Fruit fly (Drosophila melanogaster) whole organism, embryonic: Measurements from ENCODE around the gene CG43813.
A peak's percentile ranks its signal among the peaks of the same experiment; 100 is the strongest.

Experiments
- CG11093 ChIP-seq: fragments of 200-800 bp; sonication (Bioruptor generic); IDR thresholded peaks from 3 replicates; pipeline ENCODE4 v1.3.6; 2022; ENCODE audit warnings: missing biosample characterization, missing genetic modification characterization
- CG11456 ChIP-seq: fragments of 200-800 bp; sonication (Bioruptor generic); IDR thresholded peaks from 3 replicates; pipeline ENCODE4 v1.3.6; 2022; ENCODE audit warnings: missing biosample characterization, missing genetic modification characterization
- CG13424 ChIP-seq: fragments of 200-800 bp; sonication (Bioruptor generic); optimal IDR thresholded peaks from 2 replicates; lab custom pipeline; 2019; ENCODE audit warnings: missing biosample characterization, mild to moderate bottlenecking, missing genetic modification characterization, moderate library complexity
- CG14050 ChIP-seq: fragments of 200-800 bp; sonication (Bioruptor generic); IDR thresholded peaks from 3 replicates; pipeline ENCODE4 v1.3.6; 2022; ENCODE audit warnings: missing biosample characterization, missing genetic modification characterization
- CG16813 ChIP-seq: fragments of 200-800 bp; sonication (Bioruptor generic); IDR thresholded peaks from 3 replicates; pipeline ENCODE4 v1.3.6; 2022; ENCODE audit warnings: missing biosample characterization, missing genetic modification characterization; ENCODE audit not compliant: partially characterized antibody
- CG17612 ChIP-seq: fragments of 200-800 bp; sonication (Bioruptor generic); IDR thresholded peaks from 2 replicates; pipeline ENCODE4 v1.3.6; 2022; ENCODE audit warnings: missing biosample characterization, missing genetic modification characterization
- CG2129 ChIP-seq: fragments of 200-800 bp; sonication (Bioruptor generic); IDR thresholded peaks from 2 replicates; pipeline ENCODE4 v1.3.6; 2022; ENCODE audit warnings: missing biosample characterization, missing genetic modification characterization; ENCODE audit not compliant: partially characterized antibody
- CG3163 ChIP-seq: fragments of 200-800 bp; sonication (Bioruptor generic); optimal IDR thresholded peaks from 3 replicates; lab custom pipeline; 2016; ENCODE audit warnings: missing biosample characterization, missing genetic modification characterization
- CG32532 ChIP-seq: fragments of 200-800 bp; sonication (Bioruptor generic); IDR thresholded peaks from 2 replicates; pipeline ENCODE4 v1.3.6; 2022; ENCODE audit warnings: missing biosample characterization, missing genetic modification characterization
- CG3847 ChIP-seq: fragments of 200-800 bp; sonication (Bioruptor generic); IDR thresholded peaks from 2 replicates; pipeline ENCODE4 v1.3.6; 2022; ENCODE audit warnings: missing biosample characterization, missing genetic modification characterization
- CG4424 ChIP-seq: fragments of 200-800 bp; sonication (Bioruptor generic); optimal IDR thresholded peaks from 3 replicates; lab custom pipeline; 2016; ENCODE audit warnings: missing biosample characterization, missing genetic modification characterization
- CG6272 ChIP-seq: fragments of 200-800 bp; sonication (Bioruptor generic); IDR thresholded peaks from 2 replicates; pipeline ENCODE4 v1.3.6; 2022; ENCODE audit warnings: missing biosample characterization, missing genetic modification characterization
- CG7271 ChIP-seq: fragments of 200-800 bp; sonication (Bioruptor generic); optimal IDR thresholded peaks from 2 replicates; lab custom pipeline; 2018; ENCODE audit warnings: missing biosample characterization, mild to moderate bottlenecking, missing genetic modification characterization, moderate library complexity
- CG8359 ChIP-seq: fragments of 200-800 bp; sonication (Bioruptor generic); optimal IDR thresholded peaks from 2 replicates; lab custom pipeline; 2017; ENCODE audit warnings: missing biosample characterization, mild to moderate bottlenecking, missing genetic modification characterization, borderline replicate concordance
- CG8478 ChIP-seq: fragments of >200 bp; optimal IDR thresholded peaks from 2 replicates; lab custom pipeline; 2018
- CG8944 ChIP-seq: fragments of 200-800 bp; sonication (Bioruptor generic); optimal IDR thresholded peaks from 3 replicates; lab custom pipeline; 2016; ENCODE audit warnings: missing biosample characterization, missing genetic modification characterization
- CTCF ChIP-seq: fragments of 200-800 bp; sonication (Bioruptor generic); optimal IDR thresholded peaks from 2 replicates; lab custom pipeline; 2017; ENCODE audit warnings: missing biosample characterization, mild to moderate bottlenecking, missing genetic modification characterization, moderate library complexity
- D ChIP-seq, 2 experiments: fragments of 200-800 bp in 1 of 2; fragments of >200 bp in 1 of 2; sonication (Bioruptor generic) in 1 of 2; optimal IDR thresholded peaks; 2 replicates in 1 of 2; 3 replicates in 1 of 2; lab custom pipeline; 2017; ENCODE audit warnings: mild to moderate bottlenecking in 1 of 2, missing biosample characterization in 1 of 2, missing genetic modification characterization in 1 of 2, missing genetic modification reagents in 1 of 2
- E2f1 ChIP-seq: fragments of 200-800 bp; sonication (Bioruptor generic); IDR thresholded peaks from 2 replicates; pipeline ENCODE4 v1.3.6; 2022; ENCODE audit warnings: missing biosample characterization, missing genetic modification characterization
- Ets65A ChIP-seq: fragments of 200-800 bp; sonication (Bioruptor generic); peaks from one replicate; lab custom pipeline; 2016; ENCODE audit warnings: missing biosample characterization, missing genetic modification characterization
- Ets97D ChIP-seq: fragments of 200-800 bp; sonication (Bioruptor generic); optimal IDR thresholded peaks from 3 replicates; lab custom pipeline; 2016; ENCODE audit warnings: missing biosample characterization, missing genetic modification characterization
- Meics ChIP-seq: fragments of 200-800 bp; sonication (Bioruptor generic); optimal IDR thresholded peaks from 2 replicates; lab custom pipeline; 2017; ENCODE audit warnings: missing biosample characterization, mild to moderate bottlenecking, missing genetic modification characterization
- Opbp ChIP-seq: fragments of 200-800 bp; sonication (Bioruptor generic); IDR thresholded peaks from 3 replicates; pipeline ENCODE4 v1.3.6; 2022; ENCODE audit warnings: missing biosample characterization, missing genetic modification characterization; ENCODE audit not compliant: partially characterized antibody
- Scr ChIP-seq: fragments of 200-800 bp; sonication (Bioruptor generic); IDR thresholded peaks from 2 replicates; pipeline ENCODE4 v1.3.6; 2022; ENCODE audit warnings: missing biosample characterization, missing genetic modification characterization; ENCODE audit not compliant: partially characterized antibody
- Side ChIP-seq: fragments of 200-800 bp; sonication (Bioruptor generic); optimal IDR thresholded peaks from 2 replicates; lab custom pipeline; 2016; ENCODE audit warnings: missing biosample characterization, missing genetic modification characterization
- Ssrp ChIP-seq: fragments of 200-800 bp; sonication (Bioruptor generic); optimal IDR thresholded peaks from 2 replicates; lab custom pipeline; 2018; ENCODE audit warnings: missing biosample characterization, mild to moderate bottlenecking, missing genetic modification characterization, moderate library complexity
- Vsx1 ChIP-seq: fragments of 200-800 bp; sonication (Bioruptor generic); optimal IDR thresholded peaks from 2 replicates; lab custom pipeline; 2017; ENCODE audit warnings: missing biosample characterization, mild to moderate bottlenecking, missing genetic modification characterization, missing genetic modification reagents
- amos ChIP-seq: fragments of 200-800 bp; sonication (Bioruptor generic); IDR thresholded peaks from 2 replicates; pipeline ENCODE4 v1.3.6; 2022; ENCODE audit warnings: missing biosample characterization, missing genetic modification characterization; ENCODE audit not compliant: partially characterized antibody
- ara ChIP-seq: fragments of 200-800 bp; sonication (Bioruptor generic); IDR thresholded peaks from 2 replicates; pipeline ENCODE4 v1.3.6; 2022; ENCODE audit warnings: missing biosample characterization, missing genetic modification characterization
- ash1 ChIP-seq: fragments of 200-800 bp; sonication (Bioruptor generic); optimal IDR thresholded peaks from 2 replicates; lab custom pipeline; 2018; ENCODE audit warnings: missing biosample characterization, mild to moderate bottlenecking, missing genetic modification characterization
- bab2 ChIP-seq: fragments of 200-800 bp; sonication (Bioruptor generic); optimal IDR thresholded peaks from 2 replicates; lab custom pipeline; 2016; ENCODE audit warnings: missing biosample characterization, missing genetic modification characterization
- bsh ChIP-seq, 2 experiments: fragments of 200-800 bp; sonication (Bioruptor generic); optimal IDR thresholded peaks; 2 replicates each; lab custom pipeline; 2017 to 2018; ENCODE audit warnings: mild to moderate bottlenecking in 2 of 2, missing biosample characterization in 2 of 2, missing genetic modification characterization in 2 of 2, moderate library complexity in 1 of 2
- btn ChIP-seq: fragments of 200-800 bp; sonication (Bioruptor generic); optimal IDR thresholded peaks from 2 replicates; lab custom pipeline; 2016; ENCODE audit warnings: missing biosample characterization, missing genetic modification characterization
- chif ChIP-seq, 2 experiments: fragments of 200-800 bp; sonication (Bioruptor generic); optimal IDR thresholded peaks; 3 replicates each; lab custom pipeline; 2016; ENCODE audit warnings: missing biosample characterization in 2 of 2, missing genetic modification characterization in 2 of 2
- crol ChIP-seq: fragments of 200-800 bp; sonication (Bioruptor generic); IDR thresholded peaks from 2 replicates; pipeline ENCODE4 v1.3.6; 2022; ENCODE audit warnings: missing biosample characterization, missing genetic modification characterization
- dm ChIP-seq: fragments of 200-800 bp; sonication (Bioruptor generic); optimal IDR thresholded peaks from 3 replicates; lab custom pipeline; 2016; ENCODE audit warnings: missing biosample characterization, missing genetic modification characterization
- ems ChIP-seq: fragments of 200-800 bp; sonication (Bioruptor generic); optimal IDR thresholded peaks from 3 replicates; lab custom pipeline; 2016; ENCODE audit warnings: missing biosample characterization, missing genetic modification characterization
- fd102C ChIP-seq: fragments of 200-800 bp; sonication (Bioruptor generic); optimal IDR thresholded peaks from 2 replicates; lab custom pipeline; 2018; ENCODE audit warnings: missing biosample characterization, mild to moderate bottlenecking, missing genetic modification characterization, moderate library complexity
- fd64A ChIP-seq: fragments of 200-800 bp; sonication (Bioruptor generic); optimal IDR thresholded peaks from 3 replicates; lab custom pipeline; 2018; ENCODE audit warnings: missing biosample characterization, mild to moderate bottlenecking, missing genetic modification characterization
- mirr ChIP-seq: fragments of 200-800 bp; sonication (Bioruptor generic); optimal IDR thresholded peaks from 3 replicates; lab custom pipeline; 2018; ENCODE audit warnings: missing biosample characterization, mild to moderate bottlenecking, missing genetic modification characterization
- nau ChIP-seq: fragments of 200-800 bp; sonication (Bioruptor generic); optimal IDR thresholded peaks from 3 replicates; lab custom pipeline; 2017; ENCODE audit warnings: missing biosample characterization, mild to moderate bottlenecking, missing genetic modification characterization, missing genetic modification reagents
- phol ChIP-seq: fragments of 200-800 bp; sonication (Bioruptor generic); optimal IDR thresholded peaks from 3 replicates; lab custom pipeline; 2018; ENCODE audit warnings: missing biosample characterization, mild to moderate bottlenecking, missing genetic modification characterization, moderate library complexity
- sens ChIP-seq: fragments of 200-800 bp; sonication (Bioruptor generic); peaks from one replicate; lab custom pipeline; 2016; ENCODE audit warnings: missing biosample characterization, missing genetic modification characterization
- slou ChIP-seq: fragments of 200-800 bp; sonication (Bioruptor generic); optimal IDR thresholded peaks from 3 replicates; lab custom pipeline; 2016; ENCODE audit warnings: missing biosample characterization, missing genetic modification characterization
- sr ChIP-seq: fragments of 200-800 bp; sonication (Bioruptor generic); IDR thresholded peaks from 3 replicates; pipeline ENCODE4 v1.3.6; 2022; ENCODE audit warnings: missing biosample characterization, missing genetic modification characterization
- yki ChIP-seq: fragments of >200 bp; optimal IDR thresholded peaks from 3 replicates; lab custom pipeline; 2018
- z ChIP-seq: fragments of 200-800 bp; sonication (Bioruptor generic); IDR thresholded peaks from 3 replicates; pipeline ENCODE4 v1.3.6; 2022; ENCODE audit warnings: missing biosample characterization, missing genetic modification characterization

CG43813 gene

dm6 chr2L:12343634-12344269 lies at the start of gene CG43813, which contains the start of gene bru2:
Gene CG43813 (minus strand): TSS chr2L:12344266.
Gene bru2 (plus strand): TSS chr2L:12344219.
- TF ChIP-seq sens (GFP tag; lab: Kevin White, UChicago) (peak; percentile 12), sr (peak; percentile 73), yki (lab: Kevin White, UChicago) (no peak), CG8944 (no peak), CG8359 (GFP tag; lab: Kevin White, UChicago) (peak; percentile 54)

DNA sequence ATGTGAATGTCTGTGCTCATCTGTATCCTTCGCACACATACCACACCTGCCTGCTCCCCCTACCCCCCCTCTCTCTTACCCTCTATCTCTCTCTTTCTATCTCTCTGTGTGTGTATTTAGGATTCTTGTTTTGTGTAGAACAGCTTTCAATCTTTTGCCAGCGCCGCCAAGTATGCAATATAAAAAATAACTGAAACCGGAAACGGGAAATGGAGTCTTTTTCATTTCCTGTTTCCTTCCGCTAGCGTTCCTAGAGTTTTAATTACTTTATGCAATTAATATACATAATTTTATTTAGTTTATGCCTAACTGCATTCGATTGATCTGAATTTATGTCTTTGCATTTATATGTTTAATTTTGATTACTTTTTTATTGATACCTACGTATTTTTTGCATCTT lies 48.3 kb upstream of the CG43813 start:
- TF ChIP-seq Ets97D (GFP tag; lab: Kevin White, UChicago) (peak; percentile 31), CG3163 (no peak), CG7271 (tag; lab: Kevin White, UChicago) (peak; percentile 59), fd102C (GFP tag; lab: Kevin White, UChicago) (peak; percentile 3), z (no peak), sens (GFP tag; lab: Kevin White, UChicago) (peak; percentile 24)

- TF ChIP-seq ems (GFP tag; lab: Kevin White, UChicago) = no peak
- TF ChIP-seq amos = 0 out of 2 replicates have a peak, but pooled peaks have one; percentile 4
- TF ChIP-seq CG3847 (GFP tag; lab: Robert Waterston, UW) = no peak
- no peak for TF ChIP-seq btn (GFP tag; lab: Kevin White, UChicago)
- no peak for TF ChIP-seq bab2 (GFP tag; lab: Kevin White, UChicago)
- TF ChIP-seq crol (GFP tag; lab: Robert Waterston, UW) = 0 out of 2 replicates have a peak, but pooled peaks have one; percentile 16
- no peak for TF ChIP-seq CG4424 (GFP tag; lab: Kevin White, UChicago)
- no peak for TF ChIP-seq fd64A
- no peak for TF ChIP-seq chif (GFP tag; optimal IDR thresholded peaks at IDR 0.05; lab: Kevin White, UChicago)
- no peak for TF ChIP-seq Side
- TF ChIP-seq Ssrp = no peak
- TF ChIP-seq ara = 0 out of 2 replicates have a peak, but pooled peaks have one; percentile 27
- no peak for TF ChIP-seq CG11093
- TF ChIP-seq CG13424 = no peak
- TF ChIP-seq E2f1 (GFP tag; lab: Robert Waterston, UW) = 0 out of 2 replicates have a peak, but pooled peaks have one; percentile 6
- TF ChIP-seq D (optimal IDR thresholded peaks at IDR 0.05; lab: Kevin White, UChicago) = no peak
- TF ChIP-seq D (GFP tag; optimal IDR thresholded peaks at IDR 0.05; lab: Kevin White, UChicago) = no peak
- 0 out of 3 replicates have a peak, but pooled peaks have one; percentile 20 for TF ChIP-seq CG16813 (GFP tag; lab: Robert Waterston, UW)
- peak; percentile 84 for TF ChIP-seq CTCF (GFP tag; lab: Kevin White, UChicago)
- 0 out of 2 replicates have a peak, but pooled peaks have one; percentile 13 for TF ChIP-seq CG32532 (GFP tag; lab: Robert Waterston, UW)
- TF ChIP-seq Scr (GFP tag; lab: Robert Waterston, UW) = no peak
- peak; percentile 75 for TF ChIP-seq Ets65A
- no peak for TF ChIP-seq mirr (GFP tag; lab: Kevin White, UChicago)
- 0 out of 3 replicates have a peak, but pooled peaks have one; percentile 46 for TF ChIP-seq Opbp (GFP tag; lab: Robert Waterston, UW)
These were observed 30.5 kb upstream of the CG43813 start for dm6 chr2L:12374546-12375081.

DNA sequence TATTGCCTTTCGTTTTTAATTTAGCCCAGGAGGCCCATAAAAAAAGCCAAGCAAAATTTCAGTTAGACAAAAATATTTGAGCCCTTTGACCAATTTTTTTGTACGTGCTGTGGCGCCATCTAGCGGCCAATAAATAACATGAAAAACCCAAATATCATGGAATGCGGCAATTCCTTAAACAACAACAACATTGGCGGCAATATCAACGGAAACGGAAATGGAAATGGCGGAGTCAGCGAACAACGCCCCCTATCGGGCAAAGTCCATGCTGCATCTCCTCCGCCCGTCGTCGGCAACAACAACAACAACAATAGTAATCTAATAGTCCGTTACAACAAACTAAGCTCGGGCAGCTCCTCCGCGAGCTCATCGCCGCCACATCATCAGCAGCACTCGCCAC lies 29.5 kb upstream of the CG43813 start:
- TF ChIP-seq slou (GFP tag; lab: Kevin White, UChicago) = no peak
- 0 out of 3 replicates have a peak, but pooled peaks have one; percentile 27 for TF ChIP-seq CG11456
- no peak for TF ChIP-seq Vsx1 (GFP tag; lab: Kevin White, UChicago)
- no peak for TF ChIP-seq CG2129 (GFP tag; lab: Robert Waterston, UW)
- TF ChIP-seq dm (GFP tag; lab: Kevin White, UChicago) = no peak
- TF ChIP-seq Meics (GFP tag; lab: Kevin White, UChicago) = no peak
- peak; percentile 4 for TF ChIP-seq phol (tag; lab: Kevin White, UChicago)
- TF ChIP-seq CG8478 (lab: Kevin White, UChicago) = no peak
- TF ChIP-seq ash1 (GFP tag; lab: Kevin White, UChicago) = no peak
- TF ChIP-seq CG32532 (GFP tag; lab: Robert Waterston, UW) = peak; percentile 12; the same call in 1 of the 2 replicates
- TF ChIP-seq CG14050 (GFP tag; lab: Robert Waterston, UW) = no peak
- no peak for TF ChIP-seq CG6272 (GFP tag; lab: Robert Waterston, UW)
- no peak for TF ChIP-seq nau
- no peak for TF ChIP-seq CG17612 (GFP tag; lab: Robert Waterston, UW)
- TF ChIP-seq bsh (GFP tag; optimal IDR thresholded peaks at IDR 0.05; lab: Kevin White, UChicago) = no peak
